Worm (Caenorhabditis elegans): ENCODE measurements around the gene daf-18.

DNA sequence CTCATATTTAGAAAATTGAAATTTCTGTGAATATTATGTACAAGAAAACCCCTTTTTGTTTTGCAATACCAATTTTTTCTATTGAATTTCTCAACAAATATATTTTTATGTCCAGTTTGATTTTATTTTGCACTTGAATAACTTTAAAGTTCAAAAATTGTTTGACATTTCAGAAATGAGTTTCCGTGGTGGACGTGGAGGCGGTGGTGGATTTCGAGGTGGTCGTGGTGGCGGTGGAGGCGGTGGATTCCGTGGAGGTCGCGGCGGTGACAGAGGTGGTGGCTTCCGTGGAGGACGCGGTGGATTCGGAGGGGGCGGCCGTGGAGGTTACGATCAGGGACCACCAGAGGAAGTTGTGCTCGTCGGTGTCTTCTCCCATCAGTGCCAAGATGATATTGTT is 1.0 kb upstream of the daf-18 start, which contains the start of gene garr-1:
- TF ChIP-seq ZK546.5 (tag; optimal IDR thresholded peaks at IDR 0.05) (no peak), nhr-28 (tag; optimal IDR thresholded peaks at IDR 0.05) (no peak)
